ENCODE assay signal across 2 fruit fly cellular contexts in genomic region chr2L:9176114-9176553, dm6.
TF ChIP-seq lines count a peak whose summit lies in the region.

No protein-coding gene starts in this region.

TF ChIP-seq in whole organism, embryonic, 481 proteins besides CTCF, POLR2A, EP300 and RAD21 (continued from another document and continues in another):
- TF ChIP-seq ftz-f1 (GFP tag; optimal IDR thresholded peaks at IDR 0.05; lab: Kevin White, UChicago) (peak; percentile 97), onecut (GFP tag; IDR thresholded peaks at IDR 0.05; lab: Robert Waterston, UW) (peak; percentile 54), CG13624 (GFP tag; optimal IDR thresholded peaks at IDR 0.05; lab: Kevin White, UChicago) (peak; percentile 55), nom (GFP tag; optimal IDR thresholded peaks at IDR 0.05; lab: Kevin White, UChicago) (peak; percentile 84), her (GFP tag; optimal IDR thresholded peaks at IDR 0.05; lab: Kevin White, UChicago) (peak; percentile 28), lmd (GFP tag; IDR thresholded peaks at IDR 0.05; lab: Robert Waterston, UW) (no peak), CG7556 (GFP tag; optimal IDR thresholded peaks at IDR 0.05; lab: Kevin White, UChicago) (peak; percentile 9), HHEX (GFP tag; optimal IDR thresholded peaks at IDR 0.05; lab: Kevin White, UChicago) (peak; percentile 44), Fer3 (tag; optimal IDR thresholded peaks at IDR 0.05; lab: Kevin White, UChicago) (no peak), vfl (GFP tag; optimal IDR thresholded peaks at IDR 0.05; lab: Kevin White, UChicago) (no peak), NC2α (GFP tag; optimal IDR thresholded peaks at IDR 0.05; lab: Kevin White, UChicago) (peak; percentile 16), zfh1 (GFP tag; IDR thresholded peaks at IDR 0.05; lab: Robert Waterston, UW) (peak; percentile 53; the same call in 1 of the 3 replicates), Adf1 (GFP tag; IDR thresholded peaks at IDR 0.05; lab: Robert Waterston, UW) (peak; percentile 56; the same call in 1 of the 2 replicates), CG15269 (tag; optimal IDR thresholded peaks at IDR 0.05; lab: Kevin White, UChicago) (peak; percentile 3), CG9817 (tag; optimal IDR thresholded peaks at IDR 0.05; lab: Kevin White, UChicago) (no peak), insv (GFP tag; optimal IDR thresholded peaks at IDR 0.05; lab: Kevin White, UChicago) (peak in 1 of 2 experiments; percentile 57), PHDP (tag; optimal IDR thresholded peaks at IDR 0.05; lab: Kevin White, UChicago) (peak; percentile 38), crol (GFP tag; IDR thresholded peaks at IDR 0.05; lab: Robert Waterston, UW) (peak; percentile 32; the same call in 1 of the 2 replicates), CG13894 (tag; optimal IDR thresholded peaks at IDR 0.05; lab: Kevin White, UChicago) (peak; percentile 51), pros (GFP tag; optimal IDR thresholded peaks at IDR 0.05; lab: Kevin White, UChicago) (no peak), NfI (GFP tag; optimal IDR thresholded peaks at IDR 0.05; lab: Kevin White, UChicago) (peak; percentile 4), dati (GFP tag; IDR thresholded peaks at IDR 0.05; lab: Robert Waterston, UW) (no peak), CG18599 (GFP tag; optimal IDR thresholded peaks at IDR 0.05; lab: Kevin White, UChicago) (no peak), CG9727 (GFP tag; optimal IDR thresholded peaks at IDR 0.05; lab: Kevin White, UChicago) (peak; percentile 18), Fer1 (GFP tag; optimal IDR thresholded peaks at IDR 0.05; lab: Kevin White, UChicago) (peak; percentile 68), Chrac-16 (GFP tag; optimal IDR thresholded peaks at IDR 0.05; lab: Kevin White, UChicago) (no peak), pb (GFP tag; optimal IDR thresholded peaks at IDR 0.05; lab: Kevin White, UChicago) (peak; percentile 29), sens (GFP tag; lab: Kevin White, UChicago) (peak; percentile 75), gsb-n (tag; optimal IDR thresholded peaks at IDR 0.05; lab: Kevin White, UChicago) (no peak), Dbx (GFP tag; IDR thresholded peaks at IDR 0.05; lab: Robert Waterston, UW) (peak; percentile 67; the same call in 2 of the 3 replicates), odd (GFP tag; optimal IDR thresholded peaks at IDR 0.05; lab: Kevin White, UChicago) (peak; percentile 19), sisA (GFP tag; IDR thresholded peaks at IDR 0.05; lab: Robert Waterston, UW) (no peak), bbx (GFP tag; IDR thresholded peaks at IDR 0.05; lab: Robert Waterston, UW; ENCODE audit: partially characterized antibody) (peak; percentile 60; the same call in 1 of the 2 replicates), Blimp-1 (GFP tag; optimal IDR thresholded peaks at IDR 0.05; lab: Kevin White, UChicago) (peak; percentile 14), zen2 (GFP tag; IDR thresholded peaks at IDR 0.05; lab: Robert Waterston, UW; ENCODE audit: partially characterized antibody) (peak; percentile 81), CG12104 (GFP tag; optimal IDR thresholded peaks at IDR 0.05; lab: Kevin White, UChicago) (no peak), pfk (GFP tag; optimal IDR thresholded peaks at IDR 0.05; lab: Kevin White, UChicago) (peak; percentile 88), cg (GFP tag; optimal IDR thresholded peaks at IDR 0.05; lab: Kevin White, UChicago) (peak; percentile 85), CG17912 (GFP tag; optimal IDR thresholded peaks at IDR 0.05; lab: Kevin White, UChicago) (peak; percentile 46), yki (optimal IDR thresholded peaks at IDR 0.05; lab: Kevin White, UChicago) (peak; percentile 89), maf-S (GFP tag; optimal IDR thresholded peaks at IDR 0.05; lab: Kevin White, UChicago) (no peak), gcm (GFP tag; optimal IDR thresholded peaks at IDR 0.05; lab: Kevin White, UChicago) (peak; percentile 70), CG6254 (GFP tag; optimal IDR thresholded peaks at IDR 0.05; lab: Kevin White, UChicago) (peak; percentile 45), Xrp1 (GFP tag; IDR thresholded peaks at IDR 0.05; lab: Robert Waterston, UW) (peak; percentile 52), scrt (GFP tag; optimal IDR thresholded peaks at IDR 0.05; lab: Kevin White, UChicago) (peak; percentile 55), Tbp (GFP tag; optimal IDR thresholded peaks at IDR 0.05; lab: Kevin White, UChicago) (no peak), hth (optimal IDR thresholded peaks at IDR 0.05; lab: Kevin White, UChicago) (no peak), Nf-YC (tag; optimal IDR thresholded peaks at IDR 0.05; lab: Kevin White, UChicago) (peak; percentile 66), trem (tag; optimal IDR thresholded peaks at IDR 0.05; lab: Kevin White, UChicago) (peak; percentile 19), wdn (GFP tag; IDR thresholded peaks at IDR 0.05; lab: Robert Waterston, UW) (no peak; the same call in 1 of the 2 replicates), B-H1 (GFP tag; IDR thresholded peaks at IDR 0.05; lab: Robert Waterston, UW) (no peak; the same call in 2 of the 3 replicates), CG13296 (GFP tag; optimal IDR thresholded peaks at IDR 0.05; lab: Kevin White, UChicago) (peak; percentile 42), CG14014 (GFP tag; IDR thresholded peaks at IDR 0.05; lab: Robert Waterston, UW) (0 out of 2 replicates have a peak, but pooled peaks have one; percentile 34), HLH3B (GFP tag; IDR thresholded peaks at IDR 0.05; lab: Robert Waterston, UW) (peak; percentile 27; the same call in 1 of the 2 replicates), CG9437 (GFP tag; optimal IDR thresholded peaks at IDR 0.05; lab: Kevin White, UChicago) (no peak), grau (tag; optimal IDR thresholded peaks at IDR 0.05; lab: Kevin White, UChicago) (peak; percentile 4), CG6765 (GFP tag; optimal IDR thresholded peaks at IDR 0.05; lab: Kevin White, UChicago) (peak; percentile 73), CG8359 (GFP tag; optimal IDR thresholded peaks at IDR 0.05; lab: Kevin White, UChicago; ENCODE audit: borderline replicate concordance) (peak; percentile 18), Bgb (GFP tag; IDR thresholded peaks at IDR 0.05; lab: Robert Waterston, UW; ENCODE audit: partially characterized antibody) (peak; percentile 57), CG16815 (GFP tag; optimal IDR thresholded peaks at IDR 0.05; lab: Kevin White, UChicago) (no peak), bcd (GFP tag; optimal IDR thresholded peaks at IDR 0.05; lab: Kevin White, UChicago) (no peak), CG10543 (GFP tag; optimal IDR thresholded peaks at IDR 0.05; lab: Kevin White, UChicago) (peak; percentile 62), HmgD (GFP tag; optimal IDR thresholded peaks at IDR 0.05; lab: Kevin White, UChicago) (peak; percentile 21), Rfx (GFP tag; IDR thresholded peaks at IDR 0.05; lab: Robert Waterston, UW) (peak; percentile 59), en (GFP tag; optimal IDR thresholded peaks at IDR 0.05; lab: Kevin White, UChicago) (no peak)

TF ChIP-seq in whole organism, prepupa, 60 proteins besides CTCF, POLR2A, EP300 and RAD21 (continued from another document):
- peak; percentile 29 for TF ChIP-seq CG8632 (GFP tag; optimal IDR thresholded peaks at IDR 0.05; lab: Kevin White, UChicago)
- TF ChIP-seq CG1621 (tag; optimal IDR thresholded peaks at IDR 0.05; lab: Kevin White, UChicago): peak; percentile 53
- TF ChIP-seq Sox14 (GFP tag; optimal IDR thresholded peaks at IDR 0.05; lab: Kevin White, UChicago): peak; percentile 55
- no peak for TF ChIP-seq Sox15 (GFP tag; optimal IDR thresholded peaks at IDR 0.05; lab: Kevin White, UChicago)
- peak; percentile 27 for TF ChIP-seq Blimp-1 (GFP tag; optimal IDR thresholded peaks at IDR 0.05; lab: Kevin White, UChicago)
- no peak for TF ChIP-seq CG10631 (GFP tag; optimal IDR thresholded peaks at IDR 0.05; lab: Kevin White, UChicago)
- TF ChIP-seq Ets21C (GFP tag; optimal IDR thresholded peaks at IDR 0.05; lab: Kevin White, UChicago): no peak
